Worm (Caenorhabditis elegans): ENCODE data around the gene gmps-1.
A peak's percentile ranks its signal among the peaks of the same experiment; 100 is the strongest.

DNA sequence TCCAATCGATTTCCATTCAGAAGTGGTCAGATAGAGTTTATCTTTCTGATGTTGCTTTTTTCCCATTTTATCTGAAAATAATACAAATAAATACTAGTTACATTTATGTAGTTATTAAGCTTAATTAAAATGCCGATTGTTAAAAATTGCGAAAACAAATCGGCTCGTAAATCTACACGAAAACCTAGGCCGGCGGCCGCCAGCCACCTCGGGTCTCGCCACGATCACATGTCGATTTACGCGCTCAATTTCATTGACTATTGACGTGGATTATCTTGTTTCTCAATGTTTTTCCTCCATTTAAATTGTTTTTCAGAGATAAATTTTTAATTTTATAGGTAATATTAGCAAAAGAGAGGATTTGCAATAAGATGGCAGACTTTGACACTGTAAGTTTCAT is 4.0 kb upstream of the gmps-1 start, which contains the start of the genes cyn-4 and copz-1:
- TF ChIP-seq ztf-29 (GFP tag; IDR thresholded peaks at IDR 0.05) (no peak), flt-1 (GFP tag; IDR thresholded peaks at IDR 0.05) (0 out of 2 replicates have a peak, but pooled peaks have one; percentile 46)

All from whole organism, midembryonic.